Worm (Caenorhabditis elegans): Measurements from ENCODE around the gene F54F2.9.

- TF ChIP-seq ama-1 (optimal IDR thresholded peaks at IDR 0.05) (no peak), hmbx-1 (tag; optimal IDR thresholded peaks at IDR 0.05) (no peak), flt-1 (GFP tag; IDR thresholded peaks at IDR 0.05) (no peak), tbx-37 (GFP tag; conservative IDR thresholded peaks at IDR 0.05) (no peak), hmg-4 (GFP tag; optimal IDR thresholded peaks at IDR 0.05) (no peak), F13C5.2 (tag; optimal IDR thresholded peaks at IDR 0.05) (no peak), aly-1 (tag; optimal IDR thresholded peaks at IDR 0.05) (no peak), scrt-1 (GFP tag; IDR thresholded peaks at IDR 0.05) (no peak), ceh-13 (GFP tag; optimal IDR thresholded peaks at IDR 0.05) (no peak), tbx-11 (GFP tag; IDR thresholded peaks at IDR 0.05) (no peak), hnd-1 (tag; optimal IDR thresholded peaks at IDR 0.05) (no peak), pes-1 (GFP tag; IDR thresholded peaks at IDR 0.05) (no peak), tra-4 (tag; optimal IDR thresholded peaks at IDR 0.05) (no peak)
These were observed 46.6 kb downstream of the F54F2.9 start for ce11 chrIII:8780473-8780872.

Data from whole organism, early embryonic.